Fruit fly (Drosophila melanogaster) S2 (cell line): ENCODE results near the gene Krn.

ENCODE experiments used
- CG8478 ChIP-seq: fragments of >200 bp; optimal IDR thresholded peaks from 2 replicates; lab custom pipeline; 2018
- CTCF ChIP-seq, 2 experiments: fragments of >200 bp; optimal IDR thresholded peaks; 2 replicates each; lab custom pipeline; 2018

dm6 chr3L:17619209-17619705 is 34.8 kb downstream of the Krn start, which contains the start of gene Eip74EF:
- TF ChIP-seq CG8478 (lab: Kevin White, UChicago) (no peak), CTCF (optimal IDR thresholded peaks at IDR 0.05; lab: Kevin White, UChicago) (no peak)
